Fruit fly (Drosophila melanogaster) S2 (cell line): ENCODE data around the gene Nup358.

Experiments used
- CG8478 ChIP-seq: fragments of >200 bp; optimal IDR thresholded peaks from 2 replicates; lab custom pipeline; 2018
- CTCF ChIP-seq, 2 experiments: fragments of >200 bp; optimal IDR thresholded peaks; 2 replicates each; lab custom pipeline; 2018

DNA sequence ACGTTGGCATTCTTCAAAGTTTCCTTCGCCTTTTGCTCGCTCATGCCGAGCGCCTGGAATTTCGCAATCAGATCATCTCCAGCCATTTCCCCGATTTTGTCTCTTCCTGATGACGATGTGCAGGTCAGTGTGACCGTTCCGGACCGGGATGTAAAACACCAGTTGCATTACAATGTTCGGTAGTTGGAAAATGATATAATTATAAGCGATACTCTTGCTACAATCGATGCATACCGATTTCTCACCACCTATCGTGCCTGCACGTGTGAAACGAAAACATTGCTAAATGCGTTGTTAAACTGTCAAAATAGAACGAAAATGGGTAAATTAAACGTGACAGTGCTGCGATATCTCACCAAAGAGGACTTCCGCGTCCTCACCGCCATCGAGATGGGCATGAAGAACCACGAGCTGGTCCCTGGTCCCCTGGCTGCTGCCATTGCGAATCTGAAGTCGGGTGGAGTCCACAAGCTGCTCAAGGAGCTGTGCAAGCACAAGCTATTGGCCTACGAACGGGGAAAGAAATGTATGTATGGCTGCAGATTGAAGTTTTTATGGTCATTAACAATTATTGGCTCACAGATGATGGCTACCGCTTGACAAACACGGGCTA, 16.5 kb downstream of the Nup358 start, which contains the start of the genes GlnRS and RIOK2:
- TF ChIP-seq CTCF (optimal IDR thresholded peaks at IDR 0.05; lab: Kevin White, UChicago) (peak; percentile 0 to 51), CG8478 (lab: Kevin White, UChicago) (no peak)
